Worm (Caenorhabditis elegans) whole organism, young adult: ENCODE data around the gene exos-4.2.
A peak's percentile ranks its signal among the peaks of the same experiment; 100 is the strongest.

Source experiments
- B0035.1 ChIP-seq: sonication (generic microtip); optimal IDR thresholded peaks from 2 replicates; lab custom pipeline; 2016; ENCODE audit warnings: missing genetic modification characterization, mild to moderate bottlenecking, missing compliant biosample characterization, missing genotype, missing genetic modification reagents
- B0261.1 ChIP-seq: sonication (generic microtip); optimal IDR thresholded peaks from 2 replicates; lab custom pipeline; 2016; ENCODE audit warnings: mild to moderate bottlenecking, missing genetic modification characterization, moderate library complexity, missing compliant biosample characterization
- F23B12.7 ChIP-seq: sonication (generic microtip); optimal IDR thresholded peaks from 2 replicates; lab custom pipeline; 2017; ENCODE audit warnings: missing genetic modification characterization, mild to moderate bottlenecking, missing compliant biosample characterization, antibody characterized with exemption, moderate library complexity; ENCODE audit not compliant: insufficient read depth
- F39B2.1 ChIP-seq: fragments of 200-800 bp; sonication (Bioruptor generic); IDR thresholded peaks from 2 replicates; pipeline ENCODE4 v1.3.6; 2022; ENCODE audit warnings: missing genetic modification reagents, missing genetic modification characterization, missing compliant biosample characterization
- F57A8.1 ChIP-seq: fragments of 200-800 bp; sonication (Bioruptor generic); optimal IDR thresholded peaks from 2 replicates; lab custom pipeline; 2018; ENCODE audit warnings: mild to moderate bottlenecking, missing genetic modification characterization, moderate library complexity, missing compliant biosample characterization
- K11D2.4 ChIP-seq: fragments of 200-800 bp; sonication (Bioruptor generic); IDR thresholded peaks from 2 replicates; pipeline ENCODE4 v1.3.6; 2022; ENCODE audit warnings: missing genetic modification reagents, missing genetic modification characterization, missing compliant biosample characterization
- Y67H2A.10 ChIP-seq: fragments of 200-800 bp; sonication (Bioruptor generic); conservative IDR thresholded peaks from 2 replicates; pipeline ENCODE4 v1.3.6; 2022; ENCODE audit warnings: missing genetic modification reagents, missing genetic modification characterization, missing compliant biosample characterization
- ZK185.1 ChIP-seq: sonication (generic microtip); optimal IDR thresholded peaks from 2 replicates; lab custom pipeline; 2016; ENCODE audit warnings: mild to moderate bottlenecking, missing genetic modification characterization, missing compliant biosample characterization; ENCODE audit not compliant: poor library complexity, severe bottlenecking
- akir-1 ChIP-seq: fragments of 200-800 bp; sonication (Bioruptor generic); optimal IDR thresholded peaks from 2 replicates; lab custom pipeline; 2018; ENCODE audit warnings: mild to moderate bottlenecking, missing genetic modification characterization, moderate library complexity, missing compliant biosample characterization
- ama-1 ChIP-seq, 3 experiments: fragments of 150-350 bp in 1 of 3; sonication (generic microtip) in 2 of 3; optimal IDR thresholded peaks; 2 replicates each; lab custom pipeline; 2014 to 2018; ENCODE audit warnings: missing biosample characterization in 2 of 3, missing genetic modification characterization in 2 of 3, missing genetic modification reagents in 2 of 3
- atf-7 ChIP-seq: sonication (generic microtip); optimal IDR thresholded peaks from 2 replicates; lab custom pipeline; 2017; ENCODE audit warnings: mild to moderate bottlenecking, missing genetic modification characterization, missing compliant biosample characterization
- athp-1 ChIP-seq: sonication (generic microtip); optimal IDR thresholded peaks from 2 replicates; lab custom pipeline; 2017; ENCODE audit warnings: mild to moderate bottlenecking, missing genetic modification characterization, missing compliant biosample characterization
- attf-5 ChIP-seq: fragments of 200-800 bp; sonication (Bioruptor generic); optimal IDR thresholded peaks from 2 replicates; lab custom pipeline; 2018; ENCODE audit warnings: mild to moderate bottlenecking, missing genetic modification characterization, missing compliant biosample characterization
- efl-1 ChIP-seq: fragments of 150-350 bp; optimal IDR thresholded peaks from 2 replicates; lab custom pipeline; 2014; ENCODE audit warnings: missing biosample characterization, missing genetic modification reagents, missing genetic modification characterization
- egl-44 ChIP-seq: fragments of 200-800 bp; sonication (Bioruptor generic); IDR thresholded peaks from 2 replicates; pipeline ENCODE4 v1.3.6; 2022; ENCODE audit warnings: missing genetic modification reagents, missing genetic modification characterization, missing compliant biosample characterization
- ekl-4 ChIP-seq: fragments of 200-800 bp; sonication (Bioruptor generic); IDR thresholded peaks from 2 replicates; pipeline ENCODE4 v1.3.6; 2022; ENCODE audit warnings: missing genetic modification reagents, missing genetic modification characterization, missing compliant biosample characterization
- him-1 ChIP-seq: sonication (generic microtip); optimal IDR thresholded peaks from 2 replicates; lab custom pipeline; 2016; ENCODE audit warnings: missing genotype, missing genetic modification reagents, missing genetic modification characterization, missing compliant biosample characterization
- hrde-1 ChIP-seq: sonication (generic microtip); optimal IDR thresholded peaks from 2 replicates; lab custom pipeline; 2016; ENCODE audit warnings: missing genetic modification characterization, mild to moderate bottlenecking, missing compliant biosample characterization, moderate library complexity, missing genotype, missing genetic modification reagents, borderline replicate concordance
- lag-1 ChIP-seq: fragments of 200-800 bp; sonication (Bioruptor generic); IDR thresholded peaks from 2 replicates; pipeline ENCODE4 v1.3.6; 2022; ENCODE audit warnings: missing genetic modification reagents, missing genetic modification characterization, missing compliant biosample characterization
- let-526 ChIP-seq: fragments of 200-800 bp; sonication (Bioruptor generic); IDR thresholded peaks from 2 replicates; pipeline ENCODE4 v1.3.6; 2022; ENCODE audit warnings: missing genetic modification reagents, missing genetic modification characterization, missing compliant biosample characterization
- lsl-1 ChIP-seq: fragments of 200-800 bp; sonication (Bioruptor generic); optimal IDR thresholded peaks from 2 replicates; lab custom pipeline; 2018; ENCODE audit warnings: mild to moderate bottlenecking, missing genetic modification characterization, moderate library complexity, missing compliant biosample characterization
- madf-6 ChIP-seq: fragments of 200-800 bp; sonication (Bioruptor generic); IDR thresholded peaks from 2 replicates; pipeline ENCODE4 v1.3.6; 2022; ENCODE audit warnings: missing genetic modification reagents, missing genetic modification characterization, missing compliant biosample characterization
- mcd-1 ChIP-seq: fragments of 200-800 bp; sonication (Bioruptor generic); IDR thresholded peaks from 2 replicates; pipeline ENCODE4 v1.3.6; 2022; ENCODE audit warnings: missing genetic modification reagents, missing genetic modification characterization, missing compliant biosample characterization
- mxl-1 ChIP-seq: sonication (generic microtip); optimal IDR thresholded peaks from 2 replicates; lab custom pipeline; 2016; ENCODE audit warnings: missing genetic modification characterization, missing compliant biosample characterization
- nfya-1 ChIP-seq: sonication (generic microtip); optimal IDR thresholded peaks from 2 replicates; lab custom pipeline; 2017; ENCODE audit warnings: antibody characterized with exemption, missing compliant biosample characterization, missing genetic modification characterization, borderline replicate concordance; ENCODE audit not compliant: insufficient read depth
- nhr-80 ChIP-seq: sonication (generic microtip); optimal IDR thresholded peaks from 2 replicates; lab custom pipeline; 2016; ENCODE audit warnings: missing genetic modification characterization, missing compliant biosample characterization
- repo-1 ChIP-seq: sonication (generic microtip); optimal IDR thresholded peaks from 2 replicates; lab custom pipeline; 2017; ENCODE audit warnings: mild to moderate bottlenecking, missing genetic modification characterization, missing compliant biosample characterization
- snpc-1.1 ChIP-seq: sonication (generic microtip); optimal IDR thresholded peaks from 2 replicates; lab custom pipeline; 2017; ENCODE audit warnings: missing genetic modification characterization, mild to moderate bottlenecking, missing compliant biosample characterization, antibody characterized with exemption, moderate library complexity, missing genotype, missing genetic modification reagents; ENCODE audit not compliant: insufficient read depth
- snpc-3.4 ChIP-seq: sonication (generic microtip); optimal IDR thresholded peaks from 2 replicates; lab custom pipeline; 2017; ENCODE audit warnings: missing genetic modification characterization, mild to moderate bottlenecking, missing compliant biosample characterization, antibody characterized with exemption, moderate library complexity, missing genotype, missing genetic modification reagents
- tbx-9 ChIP-seq: sonication (generic microtip); optimal IDR thresholded peaks from 2 replicates; lab custom pipeline; 2016; ENCODE audit warnings: borderline replicate concordance, missing genetic modification characterization, inconsistent platforms, missing compliant biosample characterization
- zim-3 ChIP-seq: sonication (generic microtip); optimal IDR thresholded peaks from 2 replicates; lab custom pipeline; 2017; ENCODE audit warnings: mild to moderate bottlenecking, missing genetic modification characterization, moderate library complexity, missing compliant biosample characterization

The exos-4.2 gene

ce11 chrIII:887874-888299 is 27.9 kb downstream of the exos-4.2 start (continued):
- TF ChIP-seq hrde-1 (tag; lab: Kevin White, UChicago) (no peak), nfya-1 (tag; lab: Kevin White, UChicago) (no peak), F39B2.1 (GFP tag; lab: Robert Waterston, UW) (no peak), snpc-1.1 (no peak), ekl-4 (GFP tag; lab: Robert Waterston, UW) (peak; percentile 57; the same call in 1 of the 2 replicates), mcd-1 (GFP tag; lab: Robert Waterston, UW) (peak; percentile 71), ZK185.1 (tag; lab: Kevin White, UChicago) (no peak), madf-6 (GFP tag; lab: Robert Waterston, UW) (no peak), B0261.1 (tag; lab: Kevin White, UChicago) (no peak), atf-7 (tag; lab: Kevin White, UChicago) (no peak)

- TF ChIP-seq attf-5 (GFP tag; lab: Kevin White, UChicago), result peak; percentile 30
- TF ChIP-seq lsl-1, result peak; percentile 64
- peak; percentile 10 for TF ChIP-seq efl-1 (GFP tag; lab: Kevin White, UChicago)
- no peak for TF ChIP-seq athp-1 (tag; lab: Kevin White, UChicago)
Observed at ce11 chrIII:888983-889549, 29.1 kb downstream of the exos-4.2 start.

DNA sequence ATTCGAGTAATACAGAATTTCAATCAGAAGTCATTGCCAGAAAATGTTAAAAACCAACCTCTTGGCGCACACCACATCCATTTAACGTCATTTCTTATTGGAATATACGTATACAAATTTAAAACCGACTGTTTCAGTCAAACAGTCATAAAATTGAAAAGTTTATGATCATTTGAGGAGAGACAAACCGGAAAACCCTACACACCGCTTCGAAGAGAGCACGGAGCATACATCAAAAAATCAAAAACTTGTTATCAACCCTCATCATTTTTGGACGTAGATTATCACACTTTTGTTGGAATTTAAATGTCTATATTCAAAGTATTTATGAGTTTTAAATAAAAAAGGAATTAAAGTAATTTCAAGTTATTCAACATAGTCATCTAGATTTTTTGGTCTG is 31.0 kb downstream of the exos-4.2 start, which contains the start of gene T24C4.10:
Gene T24C4.10 (minus strand): TSS at position 230 of the 400 bp plus-strand sequence.
- TF ChIP-seq F57A8.1 (no peak), B0035.1 (tag; lab: Kevin White, UChicago) (no peak), nfya-1 (tag; lab: Kevin White, UChicago) (no peak), nhr-80 (peak; percentile 76), lag-1 (GFP tag; lab: Robert Waterston, UW) (no peak), K11D2.4 (no peak), snpc-3.4 (tag; lab: Kevin White, UChicago) (peak; percentile 27), mxl-1 (tag; lab: Kevin White, UChicago) (no peak), let-526 (GFP tag; lab: Robert Waterston, UW) (no peak), him-1 (tag; lab: Kevin White, UChicago) (no peak)

ce11 chrIII:895525-895924 is 35.5 kb downstream of the exos-4.2 start, which contains the start of the genes ztf-18 and F23H11.2:
Gene ztf-18, minus strand, starts transcription at chrIII:895712.
Gene F23H11.2, plus strand, starts transcription at chrIII:895747.
- no peak for TF ChIP-seq zim-3 (tag; lab: Kevin White, UChicago)
- no peak for TF ChIP-seq madf-6 (GFP tag; lab: Robert Waterston, UW)
- TF ChIP-seq egl-44, result no peak
- TF ChIP-seq akir-1 (GFP tag; lab: Kevin White, UChicago), result no peak
- TF ChIP-seq tbx-9 (tag; lab: Kevin White, UChicago), result no peak
- no peak for TF ChIP-seq ama-1 (optimal IDR thresholded peaks at IDR 0.05; lab: Kevin White, UChicago)
- TF ChIP-seq ama-1 (GFP tag; optimal IDR thresholded peaks at IDR 0.05; lab: Kevin White, UChicago), result no peak

- TF ChIP-seq lag-1 (GFP tag; lab: Robert Waterston, UW) (0 out of 2 replicates have a peak, but pooled peaks have one; percentile 40), Y67H2A.10 (GFP tag; lab: Robert Waterston, UW) (no peak), repo-1 (no peak), F23B12.7 (tag; lab: Kevin White, UChicago) (no peak)
- TF ChIP-seq, all 124 proteins: peak for 1
Observed at ce11 chrIII:896904-897303, 36.9 kb downstream of the exos-4.2 start.
